Worm (Caenorhabditis elegans) whole organism, mixed stage, embryonic: ENCODE results near the gene arrd-23.

ENCODE experiments used
- ceh-39 ChIP-seq: fragments of 150-350 bp; optimal IDR thresholded peaks from 2 replicates; lab custom pipeline; 2014; ENCODE audit warnings: missing biosample characterization, missing genetic modification characterization
- ces-1 ChIP-seq: fragments of 150-350 bp; optimal IDR thresholded peaks from 2 replicates; lab custom pipeline; 2014; ENCODE audit warnings: missing biosample characterization, missing genetic modification reagents, missing genetic modification characterization
- ham-2 ChIP-seq: fragments of 200-800 bp; sonication (Bioruptor generic); optimal IDR thresholded peaks from 2 replicates; lab custom pipeline; 2018; ENCODE audit warnings: mild to moderate bottlenecking, missing genetic modification characterization, missing compliant biosample characterization
- lin-32 ChIP-seq: fragments of 200-800 bp; sonication (Bioruptor generic); optimal IDR thresholded peaks from 2 replicates; lab custom pipeline; 2018; ENCODE audit warnings: mild to moderate bottlenecking, missing genetic modification characterization, missing compliant biosample characterization
- pha-4 ChIP-seq: fragments of 150-350 bp; optimal IDR thresholded peaks from 2 replicates; lab custom pipeline; 2018; ENCODE audit warnings: missing biosample characterization, missing genetic modification reagents, missing genetic modification characterization
- snpc-4 ChIP-seq: fragments of 150-350 bp; optimal IDR thresholded peaks from 2 replicates; lab custom pipeline; 2014; ENCODE audit warnings: missing biosample characterization, missing genetic modification characterization
- ztf-11 ChIP-seq: fragments of 150-350 bp; optimal IDR thresholded peaks from 2 replicates; lab custom pipeline; 2014; ENCODE audit warnings: missing biosample characterization, missing genetic modification characterization

DNA sequence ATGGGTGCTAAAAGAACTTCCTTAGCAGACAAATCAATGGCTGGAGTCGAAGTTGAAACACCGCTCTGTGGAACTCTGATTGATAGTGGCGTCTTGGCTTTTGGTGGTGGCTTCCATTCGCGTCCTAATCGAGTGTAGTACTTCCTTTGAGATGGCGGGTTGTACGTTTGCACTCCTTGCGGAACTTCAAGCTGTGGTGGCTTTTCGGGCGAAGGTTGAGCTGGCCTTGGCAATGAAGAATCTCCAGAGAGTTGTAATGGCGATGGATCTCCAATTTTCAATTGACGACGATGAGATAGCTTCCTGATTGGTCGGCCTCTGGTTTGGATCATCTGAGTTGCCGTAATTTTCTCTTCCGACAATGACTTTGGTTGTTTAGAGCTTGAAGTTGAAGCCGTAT, 45.1 kb upstream of the arrd-23 start:
- TF ChIP-seq ztf-11 (tag; lab: Kevin White, UChicago) (no peak), ceh-39 (no peak), ham-2 (no peak), snpc-4 (tag; lab: Kevin White, UChicago) (no peak), ces-1 (GFP tag; lab: Kevin White, UChicago) (no peak), lin-32 (no peak), pha-4 (tag; lab: Kevin White, UChicago) (no peak)
